Worm (Caenorhabditis elegans) whole organism, L4 larva: ENCODE results near the gene clec-21.

ENCODE experiments used
- Y105C5A.15 ChIP-seq: fragments of 200-800 bp; sonication (Bioruptor generic); IDR thresholded peaks from 2 replicates; pipeline ENCODE4 v1.3.6; 2022; ENCODE audit warnings: missing genetic modification characterization, missing compliant biosample characterization
- Y75B8A.6 ChIP-seq: fragments of 200-800 bp; sonication (Bioruptor generic); IDR thresholded peaks from 2 replicates; pipeline ENCODE4 v1.3.6; 2022; ENCODE audit warnings: missing genetic modification reagents, missing genetic modification characterization, missing compliant biosample characterization
- ZK337.2 ChIP-seq: fragments of 200-800 bp; sonication (Bioruptor generic); IDR thresholded peaks from 2 replicates; pipeline ENCODE4 v1.3.6; 2022; ENCODE audit warnings: missing genetic modification reagents, missing genetic modification characterization, missing compliant biosample characterization
- ZK546.5 ChIP-seq, 2 experiments: sonication (generic microtip); optimal IDR thresholded peaks; 2 replicates each; lab custom pipeline; 2017; ENCODE audit warnings: missing biosample characterization in 2 of 2, missing genetic modification characterization in 2 of 2
- arid-1 ChIP-seq: fragments of 200-800 bp; sonication (Bioruptor generic); conservative IDR thresholded peaks from 2 replicates; pipeline ENCODE4 v1.3.6; 2022; ENCODE audit warnings: missing genetic modification reagents, missing genetic modification characterization, missing compliant biosample characterization
- attf-4 ChIP-seq: sonication (generic microtip); optimal IDR thresholded peaks from 3 replicates; lab custom pipeline; 2017; ENCODE audit warnings: missing biosample characterization, missing genetic modification characterization
- ceh-28 ChIP-seq: fragments of 150-350 bp; optimal IDR thresholded peaks from 2 replicates; lab custom pipeline; 2014; ENCODE audit warnings: missing biosample characterization, missing genetic modification reagents, missing genetic modification characterization
- ceh-62 ChIP-seq: sonication (generic microtip); optimal IDR thresholded peaks from 2 replicates; lab custom pipeline; 2017; ENCODE audit warnings: missing biosample characterization, missing genetic modification characterization
- cey-2 ChIP-seq: sonication (generic microtip); optimal IDR thresholded peaks from 3 replicates; lab custom pipeline; 2017; ENCODE audit warnings: missing genetic modification characterization, mild to moderate bottlenecking, missing compliant biosample characterization, antibody characterized with exemption, borderline replicate concordance; ENCODE audit not compliant: insufficient read depth
- daf-16 ChIP-seq, 3 experiments: sonication (generic microtip); optimal IDR thresholded peaks; 2 replicates each; lab custom pipeline; 2016 to 2017; ENCODE audit warnings: missing genetic modification characterization in 3 of 3, missing genetic modification reagents in 3 of 3, mild to moderate bottlenecking in 2 of 3, missing compliant biosample characterization in 2 of 3, missing biosample characterization in 1 of 3, moderate library complexity in 1 of 3
- daf-19 ChIP-seq: fragments of 200-800 bp; sonication (Bioruptor generic); conservative IDR thresholded peaks from 2 replicates; pipeline ENCODE4 v1.3.6; 2022; ENCODE audit warnings: missing genetic modification characterization, missing compliant biosample characterization
- daf-8 ChIP-seq: fragments of 200-800 bp; sonication (Bioruptor generic); IDR thresholded peaks from 2 replicates; pipeline ENCODE4 v1.3.6; 2022; ENCODE audit warnings: missing genetic modification characterization, missing compliant biosample characterization
- dmd-6 ChIP-seq: fragments of 200-800 bp; sonication (Bioruptor generic); IDR thresholded peaks from 2 replicates; pipeline ENCODE4 v1.3.6; 2022; ENCODE audit warnings: missing genetic modification reagents, missing genetic modification characterization, missing compliant biosample characterization
- dmd-8 ChIP-seq: fragments of 200-800 bp; sonication (Bioruptor generic); IDR thresholded peaks from 2 replicates; pipeline ENCODE4 v1.3.6; 2022; ENCODE audit warnings: missing genetic modification characterization, missing compliant biosample characterization
- duxl-1 ChIP-seq: sonication (generic microtip); optimal IDR thresholded peaks from 2 replicates; lab custom pipeline; 2016; ENCODE audit warnings: mild to moderate bottlenecking, missing genetic modification characterization, moderate library complexity, missing compliant biosample characterization; ENCODE audit not compliant: poor library complexity
- egl-43 ChIP-seq: fragments of 200-800 bp; sonication (Bioruptor generic); IDR thresholded peaks from 2 replicates; pipeline ENCODE4 v1.3.6; 2022; ENCODE audit warnings: missing genetic modification reagents, missing genetic modification characterization, missing compliant biosample characterization
- hlh-11 ChIP-seq: fragments of 200-800 bp; sonication (Bioruptor generic); optimal IDR thresholded peaks from 2 replicates; lab custom pipeline; 2018; ENCODE audit warnings: mild to moderate bottlenecking, missing genetic modification characterization, missing compliant biosample characterization
- hmg-1.1 ChIP-seq: fragments of 200-800 bp; sonication (Bioruptor generic); IDR thresholded peaks from 2 replicates; pipeline ENCODE4 v1.3.6; 2022; ENCODE audit warnings: missing genetic modification reagents, missing genetic modification characterization, missing compliant biosample characterization
- lim-7 ChIP-seq: fragments of 200-800 bp; sonication (Bioruptor generic); IDR thresholded peaks from 2 replicates; pipeline ENCODE4 v1.3.6; 2022; ENCODE audit warnings: missing genetic modification characterization, missing compliant biosample characterization
- lin-13 ChIP-seq: fragments of 150-350 bp; optimal IDR thresholded peaks from 2 replicates; lab custom pipeline; 2014; ENCODE audit warnings: missing biosample characterization, missing genetic modification reagents, missing genetic modification characterization
- lir-3 ChIP-seq: sonication (generic microtip); optimal IDR thresholded peaks from 2 replicates; lab custom pipeline; 2016; ENCODE audit warnings: mild to moderate bottlenecking, missing genetic modification characterization, missing compliant biosample characterization
- madf-5 ChIP-seq, 2 experiments: fragments of 200-800 bp; sonication (Bioruptor generic); IDR thresholded peaks; 2 replicates each; pipeline ENCODE4 v1.3.6; 2022; ENCODE audit warnings: missing compliant biosample characterization in 2 of 2, missing genetic modification characterization in 2 of 2
- madf-9 ChIP-seq: fragments of 200-800 bp; sonication (Bioruptor generic); conservative IDR thresholded peaks from 2 replicates; pipeline ENCODE4 v1.3.6; 2022; ENCODE audit warnings: missing genetic modification reagents, missing genetic modification characterization, missing compliant biosample characterization
- mep-1 ChIP-seq: fragments of 150-350 bp; sonication (generic microtip); optimal IDR thresholded peaks from 3 replicates; lab custom pipeline; 2014; ENCODE audit warnings: missing biosample characterization, missing genetic modification characterization
- nhr-10 ChIP-seq: fragments of 150-350 bp; optimal IDR thresholded peaks from 2 replicates; lab custom pipeline; 2014; ENCODE audit warnings: missing biosample characterization, missing genetic modification characterization
- nhr-11 ChIP-seq: fragments of 150-350 bp; optimal IDR thresholded peaks from 2 replicates; lab custom pipeline; 2014; ENCODE audit warnings: missing biosample characterization, missing genetic modification characterization
- nhr-28 ChIP-seq: fragments of 150-350 bp; optimal IDR thresholded peaks from 2 replicates; lab custom pipeline; 2014; ENCODE audit warnings: missing biosample characterization, missing genetic modification characterization
- nhr-48 ChIP-seq: sonication (generic microtip); optimal IDR thresholded peaks from 2 replicates; lab custom pipeline; 2016; ENCODE audit warnings: mild to moderate bottlenecking, missing genetic modification characterization, missing compliant biosample characterization
- nhr-6 ChIP-seq: fragments of 150-350 bp; optimal IDR thresholded peaks from 2 replicates; lab custom pipeline; 2014; ENCODE audit warnings: missing biosample characterization, missing genetic modification characterization
- nhr-77 ChIP-seq: fragments of 150-350 bp; optimal IDR thresholded peaks from 2 replicates; lab custom pipeline; 2014; ENCODE audit warnings: missing biosample characterization, missing genetic modification characterization
- pha-4 ChIP-seq, 2 experiments: fragments of 150-350 bp in 1 of 2; fragments of 200-800 bp in 1 of 2; sonication (Bioruptor generic) in 1 of 2; IDR thresholded peaks in 1 of 2; optimal IDR thresholded peaks in 1 of 2; 2 replicates each; pipeline versions ENCODE4 v1.3.6 to Lab custom; 2014 to 2022; ENCODE audit warnings: missing genetic modification characterization in 2 of 2, missing genetic modification reagents in 2 of 2, missing biosample characterization in 1 of 2, missing compliant biosample characterization in 1 of 2
- php-3 ChIP-seq: fragments of 200-800 bp; sonication (Bioruptor generic); IDR thresholded peaks from 2 replicates; pipeline ENCODE4 v1.3.6; 2022; ENCODE audit warnings: missing genetic modification reagents, missing genetic modification characterization, missing compliant biosample characterization
- pqm-1 ChIP-seq: sonication (generic microtip); optimal IDR thresholded peaks from 2 replicates; lab custom pipeline; 2017; ENCODE audit warnings: missing biosample characterization, missing genetic modification characterization
- set-16 ChIP-seq: fragments of 200-800 bp; sonication (Bioruptor generic); IDR thresholded peaks from 2 replicates; pipeline ENCODE4 v1.3.6; 2022; ENCODE audit warnings: missing genetic modification reagents, missing genetic modification characterization, missing compliant biosample characterization
- skn-1 ChIP-seq: fragments of 150-350 bp; optimal IDR thresholded peaks from 2 replicates; lab custom pipeline; 2014; ENCODE audit warnings: missing biosample characterization, missing genetic modification characterization
- snpc-1.2 ChIP-seq: fragments of 200-800 bp; sonication (Bioruptor generic); IDR thresholded peaks from 2 replicates; pipeline ENCODE4 v1.3.6; 2022; ENCODE audit warnings: missing genetic modification reagents, missing genetic modification characterization, missing compliant biosample characterization
- snpc-4 ChIP-seq: fragments of 150-350 bp; optimal IDR thresholded peaks from 2 replicates; lab custom pipeline; 2014; ENCODE audit warnings: missing biosample characterization, missing genetic modification characterization
- tag-97 ChIP-seq: fragments of 200-800 bp; sonication (Bioruptor generic); IDR thresholded peaks from 2 replicates; pipeline ENCODE4 v1.3.6; 2022; ENCODE audit warnings: missing genetic modification characterization, missing compliant biosample characterization
- tra-1 ChIP-seq: fragments of 200-800 bp; sonication (Bioruptor generic); IDR thresholded peaks from 2 replicates; pipeline ENCODE4 v1.3.6; 2022; ENCODE audit warnings: missing genetic modification reagents, missing genetic modification characterization, missing compliant biosample characterization
- unc-130 ChIP-seq: sonication (generic microtip); optimal IDR thresholded peaks from 2 replicates; lab custom pipeline; 2016; ENCODE audit warnings: missing genetic modification reagents, missing genetic modification characterization, missing compliant biosample characterization
- unc-62 ChIP-seq, 3 experiments: fragments of 150-350 bp in 1 of 3; sonication (generic microtip); optimal IDR thresholded peaks in 2 of 3; peaks in 1 of 3; 1 replicate in 1 of 3; 2 replicates in 2 of 3; lab custom pipeline; 2014 to 2017; ENCODE audit warnings: missing biosample characterization in 3 of 3, missing genetic modification characterization in 3 of 3, missing genetic modification reagents in 3 of 3, missing genotype in 1 of 3
- vab-7 ChIP-seq: fragments of 200-800 bp; sonication (Bioruptor generic); IDR thresholded peaks from 2 replicates; pipeline ENCODE4 v1.3.6; 2022; ENCODE audit warnings: missing genetic modification reagents, missing genetic modification characterization, missing compliant biosample characterization

clec-21 gene

DNA sequence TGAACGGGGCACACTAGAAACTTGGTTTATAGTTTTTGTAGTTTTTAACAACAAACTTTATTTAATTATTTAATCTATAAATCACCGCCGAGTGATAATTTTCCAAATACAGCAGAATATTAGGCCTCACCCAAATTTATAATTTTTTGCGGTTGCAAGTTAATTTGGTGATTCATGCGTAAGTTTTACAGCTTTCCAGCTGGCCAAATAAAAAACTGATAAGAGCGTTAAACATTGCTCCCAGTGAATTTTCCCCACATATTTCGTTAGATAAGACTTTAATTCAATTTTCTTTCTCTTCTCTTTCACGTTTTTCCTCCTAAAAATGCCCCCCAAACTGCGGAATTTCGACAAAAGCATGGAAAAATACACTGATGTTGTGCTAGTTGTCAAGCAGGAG is 17.5 kb upstream of the clec-21 start, which contains the start of gene bath-47:
Gene bath-47, plus strand, starts transcription at position 305 of the 400 bp plus-strand sequence.
- no peak for TF ChIP-seq pqm-1
- TF ChIP-seq daf-8 = no peak

ce11 chrII:1600661-1601060 is 16.6 kb upstream of the clec-21 start, which contains the start of gene bath-26:
TSS of gene bath-26 (minus strand) at chrII:1600761.
- TF ChIP-seq nhr-48 (tag; lab: Kevin White, UChicago) (no peak), pha-4 (GFP tag; IDR thresholded peaks at IDR 0.05; lab: Robert Waterston, UW) (no peak), pha-4 (tag; optimal IDR thresholded peaks at IDR 0.05; lab: Kevin White, UChicago) (no peak), lin-13 (GFP tag; lab: Kevin White, UChicago) (no peak), vab-7 (GFP tag; lab: Robert Waterston, UW) (no peak), snpc-1.2 (GFP tag; lab: Robert Waterston, UW) (no peak), lir-3 (tag; lab: Kevin White, UChicago) (no peak), unc-62 (GFP tag; optimal IDR thresholded peaks at IDR 0.05 in 1 of 2; lab: Kevin White, UChicago) (peak in 1 of 2 experiments; percentile 30), unc-62 (tag; optimal IDR thresholded peaks at IDR 0.05; lab: Kevin White, UChicago) (no peak), nhr-6 (tag; lab: Kevin White, UChicago) (no peak)

ce11 chrII:1597101-1598088 is 13.4 kb upstream of the clec-21 start, which contains the start of gene bath-46:
TSS of gene bath-46 (plus strand) at chrII:1597906.
- TF ChIP-seq ZK337.2 (GFP tag; lab: Robert Waterston, UW) = no peak
- no peak for TF ChIP-seq mep-1 (tag; lab: Kevin White, UChicago)
- no peak for TF ChIP-seq nhr-11 (tag; lab: Kevin White, UChicago)
- no peak for TF ChIP-seq hmg-1.1 (GFP tag; lab: Robert Waterston, UW)
- TF ChIP-seq lim-7 (GFP tag; lab: Robert Waterston, UW) = peak; percentile 75
- TF ChIP-seq vab-7 (GFP tag; lab: Robert Waterston, UW) = peak; percentile 48; the same call in 1 of the 2 replicates
- no peak for TF ChIP-seq nhr-10 (tag; lab: Kevin White, UChicago)
- TF ChIP-seq snpc-4 (tag; lab: Kevin White, UChicago) = no peak
- no peak for TF ChIP-seq php-3 (GFP tag; lab: Robert Waterston, UW)
- peak; percentile 57 for TF ChIP-seq nhr-28 (tag; lab: Kevin White, UChicago)
- peak; percentile 34; the same call in 1 of the 2 replicates for TF ChIP-seq dmd-6 (GFP tag; lab: Robert Waterston, UW)
- TF ChIP-seq ceh-28 (tag; lab: Kevin White, UChicago) = no peak
- TF ChIP-seq daf-19 (GFP tag; lab: Robert Waterston, UW) = no peak
- TF ChIP-seq attf-4 (tag; lab: Kevin White, UChicago) = no peak
- no peak for TF ChIP-seq Y75B8A.6 (GFP tag; lab: Robert Waterston, UW)
- no peak for TF ChIP-seq daf-16 (GFP tag; optimal IDR thresholded peaks at IDR 0.05; lab: Kevin White, UChicago)
- TF ChIP-seq daf-16 (tag; optimal IDR thresholded peaks at IDR 0.05; lab: Kevin White, UChicago) = peak; percentile 68
- TF ChIP-seq nhr-77 (tag; lab: Kevin White, UChicago) = no peak
- 0 out of 2 replicates have a peak, but pooled peaks have one; percentile 8 for TF ChIP-seq arid-1 (GFP tag; lab: Robert Waterston, UW)
- TF ChIP-seq madf-5 (GFP tag; IDR thresholded peaks at IDR 0.05; lab: Robert Waterston, UW) = no peak
- TF ChIP-seq lin-13 (GFP tag; lab: Kevin White, UChicago) = no peak
- no peak for TF ChIP-seq dmd-8 (GFP tag; lab: Robert Waterston, UW)
- TF ChIP-seq unc-130 (GFP tag; lab: Kevin White, UChicago) = no peak
- peak; percentile 56; the same call in 1 of the 2 replicates for TF ChIP-seq egl-43 (GFP tag; lab: Robert Waterston, UW)
- no peak for TF ChIP-seq set-16
- TF ChIP-seq cey-2 = no peak
- no peak for TF ChIP-seq tra-1
- no peak for TF ChIP-seq skn-1 (tag; lab: Kevin White, UChicago)
- 0 out of 2 replicates have a peak, but pooled peaks have one; percentile 13 for TF ChIP-seq madf-9 (GFP tag; lab: Robert Waterston, UW)
- no peak for TF ChIP-seq duxl-1
- 0 out of 2 replicates have a peak, but pooled peaks have one; percentile 35 for TF ChIP-seq Y105C5A.15 (GFP tag; lab: Robert Waterston, UW)
- TF ChIP-seq ZK546.5 (tag; optimal IDR thresholded peaks at IDR 0.05; lab: Kevin White, UChicago) = no peak
- TF ChIP-seq unc-62 (GFP tag; optimal IDR thresholded peaks at IDR 0.05 in 1 of 2; lab: Kevin White, UChicago) = no peak
- no peak for TF ChIP-seq unc-62 (tag; optimal IDR thresholded peaks at IDR 0.05; lab: Kevin White, UChicago)
- no peak for TF ChIP-seq ceh-62 (tag; lab: Kevin White, UChicago)
- TF ChIP-seq pqm-1 = peak; percentile 90
- TF ChIP-seq tag-97 (GFP tag; lab: Robert Waterston, UW) = no peak
- TF ChIP-seq lir-3 (tag; lab: Kevin White, UChicago) = no peak
- peak; percentile 48 for TF ChIP-seq hlh-11 (tag; lab: Kevin White, UChicago)
